Worm (Caenorhabditis elegans) whole organism, L1 larva: ENCODE results near the gene F38A1.15.

Source experiments
- alr-1 ChIP-seq: fragments of 200-800 bp; sonication (Bioruptor generic); optimal IDR thresholded peaks from 2 replicates; lab custom pipeline; 2018; ENCODE audit warnings: borderline replicate concordance, mild to moderate bottlenecking, missing genetic modification characterization, missing compliant biosample characterization
- aly-2 ChIP-seq: fragments of 150-350 bp; optimal IDR thresholded peaks from 2 replicates; lab custom pipeline; 2014; ENCODE audit warnings: missing biosample characterization, missing genetic modification characterization
- ama-1 ChIP-seq: fragments of 150-350 bp; optimal IDR thresholded peaks from 2 replicates; lab custom pipeline; 2014
- blmp-1 ChIP-seq: fragments of 150-350 bp; optimal IDR thresholded peaks from 2 replicates; lab custom pipeline; 2014; ENCODE audit warnings: missing biosample characterization, missing genetic modification characterization
- ceh-63 ChIP-seq: fragments of 200-800 bp; sonication (Bioruptor generic); optimal IDR thresholded peaks from 2 replicates; lab custom pipeline; 2018; ENCODE audit warnings: mild to moderate bottlenecking, missing genetic modification characterization, missing compliant biosample characterization
- ceh-8 ChIP-seq: fragments of 200-800 bp; sonication (Bioruptor generic); optimal IDR thresholded peaks from 2 replicates; lab custom pipeline; 2018; ENCODE audit warnings: mild to moderate bottlenecking, missing genetic modification characterization, moderate library complexity, missing compliant biosample characterization
- ceh-88 ChIP-seq: fragments of 200-800 bp; sonication (Bioruptor generic); IDR thresholded peaks from 2 replicates; pipeline ENCODE4 v1.3.6; 2022; ENCODE audit warnings: missing genetic modification characterization, missing compliant biosample characterization
- dpl-1 ChIP-seq, 3 experiments: fragments of 150-350 bp in 2 of 3; sonication (generic microtip) in 1 of 3; optimal IDR thresholded peaks; 2 replicates each; lab custom pipeline; 2014 to 2017; ENCODE audit warnings: missing biosample characterization in 3 of 3, missing genetic modification characterization in 3 of 3, missing genetic modification reagents in 3 of 3
- efl-1 ChIP-seq, 4 experiments: fragments of 150-350 bp; optimal IDR thresholded peaks in 3 of 4; peaks in 1 of 4; 1 replicate in 1 of 4; 2 replicates in 3 of 4; lab custom pipeline; 2014; ENCODE audit warnings: missing biosample characterization in 2 of 4, missing genetic modification characterization in 2 of 4, missing genetic modification reagents in 2 of 4
- egl-27 ChIP-seq, 2 experiments: fragments of 150-350 bp in 1 of 2; sonication (generic microtip); optimal IDR thresholded peaks; 3 replicates each; lab custom pipeline; 2017 to 2018; ENCODE audit warnings: missing biosample characterization in 2 of 2, missing genetic modification characterization in 2 of 2, missing genetic modification reagents in 2 of 2
- elt-2 ChIP-seq: sonication (generic microtip); optimal IDR thresholded peaks from 2 replicates; lab custom pipeline; 2016; ENCODE audit warnings: missing genetic modification characterization, mild to moderate bottlenecking, inconsistent platforms, missing compliant biosample characterization, missing genetic modification reagents
- ets-5 ChIP-seq: fragments of 200-800 bp; sonication (Bioruptor generic); IDR thresholded peaks from 2 replicates; pipeline ENCODE4 v1.3.6; 2022; ENCODE audit warnings: missing genetic modification characterization, missing compliant biosample characterization
- fkh-10 ChIP-seq: sonication (generic microtip); optimal IDR thresholded peaks from 2 replicates; lab custom pipeline; 2017; ENCODE audit warnings: missing biosample characterization, missing genetic modification reagents, missing genetic modification characterization
- fkh-8 ChIP-seq: sonication (generic microtip); optimal IDR thresholded peaks from 2 replicates; lab custom pipeline; 2016; ENCODE audit warnings: mild to moderate bottlenecking, missing genetic modification characterization, missing compliant biosample characterization
- fos-1 ChIP-seq: fragments of 150-350 bp; optimal IDR thresholded peaks from 2 replicates; lab custom pipeline; 2014; ENCODE audit warnings: missing biosample characterization, missing genetic modification characterization
- lin-13 ChIP-seq: fragments of 150-350 bp; optimal IDR thresholded peaks from 2 replicates; lab custom pipeline; 2014; ENCODE audit warnings: missing biosample characterization, missing genetic modification reagents, missing genetic modification characterization
- lin-14 ChIP-seq: fragments of 200-800 bp; sonication (Bioruptor generic); optimal IDR thresholded peaks from 2 replicates; lab custom pipeline; 2018; ENCODE audit warnings: mild to moderate bottlenecking, missing genetic modification characterization, moderate library complexity, missing compliant biosample characterization
- lin-15B ChIP-seq: fragments of 150-350 bp; sonication (generic microtip); optimal IDR thresholded peaks from 3 replicates; lab custom pipeline; 2014; ENCODE audit warnings: missing biosample characterization, missing genetic modification characterization
- mdl-1 ChIP-seq, 2 experiments: fragments of 150-350 bp; optimal IDR thresholded peaks; 2 replicates each; lab custom pipeline; 2014 to 2017; ENCODE audit warnings: missing biosample characterization in 2 of 2, missing genetic modification characterization in 2 of 2, inconsistent platforms in 1 of 2
- nhr-20 ChIP-seq: sonication (generic microtip); optimal IDR thresholded peaks from 2 replicates; lab custom pipeline; 2016; ENCODE audit warnings: mild to moderate bottlenecking, missing genetic modification characterization, missing compliant biosample characterization
- nhr-237 ChIP-seq: fragments of 150-350 bp; optimal IDR thresholded peaks from 2 replicates; lab custom pipeline; 2014; ENCODE audit warnings: missing biosample characterization, missing genetic modification characterization
- nhr-77 ChIP-seq: fragments of 150-350 bp; optimal IDR thresholded peaks from 2 replicates; lab custom pipeline; 2014; ENCODE audit warnings: missing biosample characterization, missing genetic modification characterization
- nhr-90 ChIP-seq: sonication (generic microtip); optimal IDR thresholded peaks from 2 replicates; lab custom pipeline; 2016; ENCODE audit warnings: mild to moderate bottlenecking, missing genetic modification characterization, missing compliant biosample characterization; ENCODE audit not compliant: poor library complexity
- pag-3 ChIP-seq: sonication (generic microtip); optimal IDR thresholded peaks from 2 replicates; lab custom pipeline; 2017; ENCODE audit warnings: missing genetic modification characterization, mild to moderate bottlenecking, missing compliant biosample characterization, antibody characterized with exemption, borderline replicate concordance; ENCODE audit not compliant: insufficient read depth
- pqm-1 ChIP-seq: sonication (generic microtip); optimal IDR thresholded peaks from 3 replicates; lab custom pipeline; 2017; ENCODE audit warnings: missing biosample characterization, missing genetic modification characterization
- rnt-1 ChIP-seq: sonication (generic microtip); optimal IDR thresholded peaks from 2 replicates; lab custom pipeline; 2016; ENCODE audit warnings: mild to moderate bottlenecking, missing genetic modification characterization, moderate library complexity, missing compliant biosample characterization
- swsn-7 ChIP-seq: sonication (generic microtip); optimal IDR thresholded peaks from 2 replicates; lab custom pipeline; 2016; ENCODE audit warnings: missing genetic modification characterization, missing compliant biosample characterization
- tbx-2 ChIP-seq: sonication (generic microtip); optimal IDR thresholded peaks from 2 replicates; lab custom pipeline; 2016; ENCODE audit warnings: missing genetic modification characterization, missing compliant biosample characterization
- unc-86 ChIP-seq: sonication (generic microtip); optimal IDR thresholded peaks from 2 replicates; lab custom pipeline; 2016; ENCODE audit warnings: missing genetic modification characterization, missing compliant biosample characterization
- vab-15 ChIP-seq: sonication (generic microtip); optimal IDR thresholded peaks from 2 replicates; lab custom pipeline; 2017; ENCODE audit warnings: missing genotype, mild to moderate bottlenecking, missing genetic modification characterization, missing compliant biosample characterization
- xbp-1 ChIP-seq: sonication (generic microtip); optimal IDR thresholded peaks from 2 replicates; lab custom pipeline; 2016; ENCODE audit warnings: missing genetic modification characterization, missing compliant biosample characterization
- ztf-4 ChIP-seq: fragments of 150-350 bp; optimal IDR thresholded peaks from 2 replicates; lab custom pipeline; 2014; ENCODE audit warnings: missing biosample characterization, missing genetic modification characterization

The F38A1.15 gene

ce11 chrIV:1234780-1235179, 8.4 kb downstream of the F38A1.15 start:
- TF ChIP-seq efl-1 (optimal IDR thresholded peaks at IDR 0.05; lab: Kevin White, UChicago) (no peak), efl-1 (GFP tag; optimal IDR thresholded peaks at IDR 0.05 in 1 of 2; lab: Kevin White, UChicago) (peak in 1 of 2 experiments; percentile 22), pqm-1 (tag; lab: Kevin White, UChicago) (no peak)
- TF ChIP-seq, all 84 proteins: peak for 1

DNA sequence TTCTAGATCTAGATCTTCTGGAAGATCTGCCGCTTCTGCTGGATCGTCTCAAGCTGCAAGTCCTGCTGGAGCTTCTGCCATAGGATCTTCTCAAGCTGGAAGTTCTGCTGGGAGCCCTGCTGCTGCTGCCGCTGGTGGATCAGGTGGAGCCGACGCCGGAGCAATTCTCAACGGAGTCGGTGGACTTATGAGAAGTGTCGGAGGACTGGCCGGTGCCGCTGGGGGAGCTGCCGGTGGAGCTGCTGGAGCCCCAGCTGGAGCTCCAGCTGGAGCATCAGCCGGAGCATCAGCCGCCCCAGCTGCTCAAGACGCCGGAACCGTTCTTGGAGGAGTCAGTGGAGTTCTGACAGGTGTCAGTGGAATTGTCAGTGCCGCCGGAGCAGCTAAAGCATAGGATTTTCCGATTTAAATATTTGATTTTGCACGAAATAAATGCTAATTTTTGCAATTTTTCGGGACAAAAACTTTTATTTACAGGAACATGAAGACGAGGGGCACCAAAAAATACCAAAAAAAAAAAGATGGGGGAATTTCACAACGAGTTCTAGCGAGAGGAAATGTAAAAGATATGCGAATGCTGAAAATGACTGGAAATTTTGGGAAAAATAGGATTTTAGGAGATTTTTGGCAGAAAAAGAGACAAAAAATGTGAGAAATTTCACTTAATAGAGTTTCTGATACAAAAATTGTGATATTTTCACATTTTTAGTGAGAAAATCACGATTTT, 10.6 kb downstream of the F38A1.15 start:
- no peak for TF ChIP-seq ceh-63 (GFP tag; lab: Kevin White, UChicago)
- peak; percentile 74 for TF ChIP-seq ceh-8 (GFP tag; lab: Kevin White, UChicago)

- TF ChIP-seq unc-86 (tag; lab: Kevin White, UChicago) (no peak), xbp-1 (tag; lab: Kevin White, UChicago) (no peak), lin-14 (GFP tag; lab: Kevin White, UChicago) (no peak), vab-15 (tag; lab: Kevin White, UChicago) (no peak), fkh-8 (tag; lab: Kevin White, UChicago) (no peak), lin-13 (no peak), egl-27 (tag; optimal IDR thresholded peaks at IDR 0.05; lab: Kevin White, UChicago) (no peak), ceh-88 (GFP tag; lab: Robert Waterston, UW) (no peak), ets-5 (no peak), mdl-1 (tag; optimal IDR thresholded peaks at IDR 0.05; lab: Kevin White, UChicago) (no peak), pag-3 (tag; lab: Kevin White, UChicago) (no peak), nhr-77 (tag; lab: Kevin White, UChicago) (no peak), elt-2 (tag; lab: Kevin White, UChicago) (no peak), blmp-1 (tag; lab: Kevin White, UChicago) (no peak), rnt-1 (tag; lab: Kevin White, UChicago) (no peak), fkh-10 (GFP tag; lab: Kevin White, UChicago) (no peak), nhr-90 (no peak), ztf-4 (no peak), aly-2 (tag; lab: Kevin White, UChicago) (no peak)
Measured at ce11 chrIV:1231589-1231988, 11.6 kb downstream of the F38A1.15 start, which contains the start of gene W09G12.6. Gene W09G12.6 (plus strand): TSS chrIV:1231889.

DNA sequence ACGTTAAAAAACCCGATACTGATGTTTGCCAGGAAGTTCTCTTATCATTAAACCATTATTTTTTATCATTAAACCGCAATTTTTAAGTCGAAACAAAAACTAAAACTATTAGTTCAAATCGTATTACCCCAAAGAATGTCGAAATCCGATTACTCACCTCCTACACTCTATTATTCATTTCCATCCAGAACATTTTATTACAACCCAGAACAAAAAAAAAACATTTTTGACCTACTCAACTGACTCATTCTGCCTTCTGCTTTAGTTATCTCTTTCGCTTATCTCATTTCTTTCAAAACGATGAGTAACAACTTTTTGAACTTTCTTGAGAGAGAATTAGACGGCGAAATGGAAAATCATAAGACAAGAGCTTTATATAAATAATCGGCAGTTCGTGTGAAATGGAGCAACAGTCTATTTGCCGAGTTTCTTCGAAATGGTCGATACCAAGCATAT, 14.5 kb downstream of the F38A1.15 start, which contains the start of gene W09G12.7:
TSS of gene W09G12.7 (plus strand) at position 406 of the 456 bp plus-strand sequence.
- TF ChIP-seq elt-2 (tag; lab: Kevin White, UChicago) (peak; percentile 91), nhr-20 (peak; percentile 29), efl-1 (optimal IDR thresholded peaks at IDR 0.05; lab: Kevin White, UChicago) (no peak), efl-1 (GFP tag; optimal IDR thresholded peaks at IDR 0.05 in 1 of 2; lab: Kevin White, UChicago) (peak in 1 of 2 experiments; percentile 7), tbx-2 (no peak), ceh-8 (GFP tag; lab: Kevin White, UChicago) (no peak), swsn-7 (tag; lab: Kevin White, UChicago) (no peak), lin-15B (no peak)
- TF ChIP-seq, all 84 proteins: peak for 3

ce11 chrIV:1225596-1226232, 17.5 kb downstream of the F38A1.15 start, which contains the start of gene W09G12.8:
Gene W09G12.8 (plus strand): TSS chrIV:1226182.
- TF ChIP-seq alr-1 (no peak), nhr-237 (tag; lab: Kevin White, UChicago) (no peak), nhr-20 (no peak), ceh-88 (GFP tag; lab: Robert Waterston, UW) (no peak), dpl-1 (GFP tag; optimal IDR thresholded peaks at IDR 0.05; lab: Kevin White, UChicago) (no peak), fos-1 (tag; lab: Kevin White, UChicago) (no peak), ama-1 (no peak), ets-5 (no peak)
- TF ChIP-seq, all 84 proteins: peak for 0
